Fruit fly (Drosophila melanogaster) whole organism, prepupa: Measurements from ENCODE around the gene CG17782.

ENCODE experiments used
- Blimp-1 ChIP-seq: fragments of 200-800 bp; sonication (Bioruptor generic); optimal IDR thresholded peaks from 3 replicates; lab custom pipeline; 2017; ENCODE audit warnings: missing biosample characterization, missing genetic modification characterization, mild to moderate bottlenecking, moderate library complexity, missing genetic modification reagents
- CG10631 ChIP-seq: fragments of 200-800 bp; sonication (Bioruptor generic); optimal IDR thresholded peaks from 2 replicates; lab custom pipeline; 2016; ENCODE audit warnings: missing biosample characterization, missing genetic modification characterization
- CG10669 ChIP-seq: fragments of 200-800 bp; sonication (Bioruptor generic); optimal IDR thresholded peaks from 3 replicates; lab custom pipeline; 2018; ENCODE audit warnings: missing biosample characterization, mild to moderate bottlenecking, missing genetic modification characterization, moderate library complexity
- CG11294 ChIP-seq: fragments of 200-800 bp; sonication (Bioruptor generic); IDR thresholded peaks from 2 replicates; pipeline ENCODE4 v1.3.6; 2022; ENCODE audit warnings: missing biosample characterization, missing genetic modification characterization
- CG11762 ChIP-seq: fragments of 200-800 bp; sonication (Bioruptor generic); optimal IDR thresholded peaks from 3 replicates; lab custom pipeline; 2016; ENCODE audit warnings: missing biosample characterization, missing genetic modification characterization; ENCODE audit not compliant: insufficient read depth
- CG11902 ChIP-seq: fragments of 200-800 bp; sonication (Bioruptor generic); optimal IDR thresholded peaks from 3 replicates; lab custom pipeline; 2016; ENCODE audit warnings: missing biosample characterization, missing genetic modification characterization
- CG15336 ChIP-seq: fragments of 200-800 bp; sonication (Bioruptor generic); IDR thresholded peaks from 2 replicates; pipeline ENCODE4 v1.3.6; 2022; ENCODE audit warnings: missing biosample characterization, missing genetic modification characterization
- CG1621 ChIP-seq: fragments of 200-800 bp; sonication (Bioruptor generic); optimal IDR thresholded peaks from 3 replicates; lab custom pipeline; 2018; ENCODE audit warnings: missing biosample characterization, mild to moderate bottlenecking, missing genetic modification characterization
- CG31627 ChIP-seq: fragments of 200-800 bp; sonication (Bioruptor generic); optimal IDR thresholded peaks from 3 replicates; lab custom pipeline; 2016; ENCODE audit warnings: missing biosample characterization, missing genetic modification characterization
- CG4318 ChIP-seq: fragments of 200-800 bp; sonication (Bioruptor generic); optimal IDR thresholded peaks from 3 replicates; lab custom pipeline; 2017; ENCODE audit warnings: missing biosample characterization, mild to moderate bottlenecking, missing genetic modification characterization
- CG6163 ChIP-seq: fragments of 200-800 bp; sonication (Bioruptor generic); IDR thresholded peaks from 3 replicates; pipeline ENCODE4 v1.3.6; 2022; ENCODE audit warnings: missing biosample characterization, missing genetic modification characterization
- CG6276 ChIP-seq: fragments of 200-800 bp; sonication (Bioruptor generic); optimal IDR thresholded peaks from 2 replicates; lab custom pipeline; 2017; ENCODE audit warnings: missing biosample characterization, mild to moderate bottlenecking, missing genetic modification characterization
- CG6792 ChIP-seq: fragments of 200-800 bp; sonication (Bioruptor generic); optimal IDR thresholded peaks from 3 replicates; lab custom pipeline; 2016; ENCODE audit warnings: missing biosample characterization, missing genetic modification characterization
- CG6808 ChIP-seq: fragments of 200-800 bp; sonication (Bioruptor generic); optimal IDR thresholded peaks from 3 replicates; lab custom pipeline; 2017; ENCODE audit warnings: missing biosample characterization, missing genetic modification characterization, mild to moderate bottlenecking, moderate library complexity, missing genetic modification reagents
- CG6854 ChIP-seq: fragments of 200-800 bp; sonication (Bioruptor generic); optimal IDR thresholded peaks from 2 replicates; lab custom pipeline; 2017; ENCODE audit warnings: missing biosample characterization, mild to moderate bottlenecking, missing genetic modification characterization
- CG7368 ChIP-seq: fragments of 200-800 bp; sonication (Bioruptor generic); optimal IDR thresholded peaks from 3 replicates; lab custom pipeline; 2016; ENCODE audit warnings: missing biosample characterization, missing genetic modification characterization
- CG8119 ChIP-seq: fragments of 200-800 bp; sonication (Bioruptor generic); IDR thresholded peaks from 3 replicates; pipeline ENCODE4 v1.3.6; 2022; ENCODE audit warnings: missing biosample characterization, missing genetic modification characterization
- CG8319 ChIP-seq: fragments of 200-800 bp; sonication (Bioruptor generic); optimal IDR thresholded peaks from 3 replicates; lab custom pipeline; 2016; ENCODE audit warnings: missing biosample characterization, missing genetic modification characterization
- Eip93F ChIP-seq: fragments of 200-800 bp; sonication (Bioruptor generic); optimal IDR thresholded peaks from 2 replicates; lab custom pipeline; 2016; ENCODE audit warnings: missing biosample characterization, mild to moderate bottlenecking, missing genetic modification characterization
- Ets21C ChIP-seq: fragments of 200-800 bp; sonication (Bioruptor generic); optimal IDR thresholded peaks from 3 replicates; lab custom pipeline; 2016; ENCODE audit warnings: missing biosample characterization, missing genetic modification characterization
- Gug ChIP-seq: fragments of 200-800 bp; sonication (Bioruptor generic); IDR thresholded peaks from 2 replicates; pipeline ENCODE4 v1.3.6; 2022; ENCODE audit warnings: missing biosample characterization, missing genetic modification characterization
- Hr38 ChIP-seq: sonication (Bioruptor generic); optimal IDR thresholded peaks from 2 replicates; lab custom pipeline; 2016; ENCODE audit warnings: missing biosample characterization, missing genetic modification characterization
- Hr4 ChIP-seq: fragments of 200-800 bp; sonication (Bioruptor generic); optimal IDR thresholded peaks from 3 replicates; lab custom pipeline; 2016; ENCODE audit warnings: missing biosample characterization, missing genetic modification characterization
- Lpt ChIP-seq: fragments of 200-800 bp; sonication (Bioruptor generic); optimal IDR thresholded peaks from 3 replicates; lab custom pipeline; 2016; ENCODE audit warnings: missing biosample characterization, missing genetic modification characterization
- Smox ChIP-seq: fragments of 200-800 bp; sonication (Bioruptor generic); optimal IDR thresholded peaks from 3 replicates; lab custom pipeline; 2016; ENCODE audit warnings: missing biosample characterization, missing genetic modification characterization
- Sox102F ChIP-seq: fragments of 200-800 bp; sonication (Bioruptor generic); optimal IDR thresholded peaks from 2 replicates; lab custom pipeline; 2016; ENCODE audit warnings: missing biosample characterization, mild to moderate bottlenecking, missing genetic modification characterization
- achi ChIP-seq: fragments of 200-800 bp; sonication (Bioruptor generic); optimal IDR thresholded peaks from 3 replicates; lab custom pipeline; 2016; ENCODE audit warnings: missing biosample characterization, missing genetic modification characterization
- dsx ChIP-seq: fragments of 200-800 bp; optimal IDR thresholded peaks from 3 replicates; lab custom pipeline; 2019; ENCODE audit warnings: missing biosample characterization, mild to moderate bottlenecking, missing genetic modification characterization, moderate library complexity; ENCODE audit not compliant: poor library complexity, severe bottlenecking
- eg ChIP-seq: fragments of 200-800 bp; sonication (Bioruptor generic); IDR thresholded peaks from 3 replicates; pipeline ENCODE4 v1.3.6; 2022; ENCODE audit warnings: missing biosample characterization, missing genetic modification characterization
- esn ChIP-seq: fragments of 200-800 bp; sonication (Bioruptor generic); optimal IDR thresholded peaks from 2 replicates; lab custom pipeline; 2016; ENCODE audit warnings: missing biosample characterization, mild to moderate bottlenecking, missing genetic modification characterization, moderate library complexity
- fd85E ChIP-seq: fragments of 200-800 bp; sonication (Bioruptor generic); optimal IDR thresholded peaks from 3 replicates; lab custom pipeline; 2016; ENCODE audit warnings: missing biosample characterization, missing genetic modification characterization
- net ChIP-seq: fragments of 200-800 bp; sonication (Bioruptor generic); optimal IDR thresholded peaks from 3 replicates; lab custom pipeline; 2016; ENCODE audit warnings: missing biosample characterization, missing genetic modification characterization
- spab ChIP-seq: fragments of 200-800 bp; sonication (Bioruptor generic); optimal IDR thresholded peaks from 2 replicates; lab custom pipeline; 2017; ENCODE audit warnings: missing biosample characterization, mild to moderate bottlenecking, missing genetic modification characterization, missing genetic modification reagents
- ss ChIP-seq, 2 experiments: fragments of 200-800 bp; sonication (Bioruptor generic); optimal IDR thresholded peaks; 2 replicates in 1 of 2; 3 replicates in 1 of 2; lab custom pipeline; 2017 to 2018; ENCODE audit warnings: mild to moderate bottlenecking in 2 of 2, missing biosample characterization in 2 of 2, missing genetic modification characterization in 2 of 2, moderate library complexity in 1 of 2
- svp ChIP-seq: fragments of 200-800 bp; sonication (Bioruptor generic); peaks from one replicate; lab custom pipeline; 2016; ENCODE audit warnings: missing biosample characterization, missing genetic modification characterization
- vri ChIP-seq: fragments of 200-800 bp; sonication (Bioruptor generic); optimal IDR thresholded peaks from 3 replicates; lab custom pipeline; 2016; ENCODE audit warnings: missing biosample characterization, mild to moderate bottlenecking, missing genetic modification characterization

Gene CG17782

dm6 chr3R:24376565-24376964, 4.0 kb upstream of the CG17782 start, which contains the start of gene CG33342:
Gene CG33342 (plus strand): TSS chr3R:24376865.
- TF ChIP-seq CG1621 (tag; lab: Kevin White, UChicago) (no peak), CG4318 (GFP tag; lab: Kevin White, UChicago) (no peak), Hr38 (GFP tag; lab: Kevin White, UChicago) (no peak), Hr4 (GFP tag; lab: Kevin White, UChicago) (no peak), CG7368 (GFP tag; lab: Kevin White, UChicago) (no peak), achi (GFP tag; lab: Kevin White, UChicago) (no peak), CG31627 (GFP tag; lab: Kevin White, UChicago) (no peak), svp (GFP tag; lab: Kevin White, UChicago) (no peak), CG6163 (GFP tag; lab: Robert Waterston, UW) (no peak), CG8119 (no peak), CG6276 (GFP tag; lab: Kevin White, UChicago) (no peak), esn (GFP tag; lab: Kevin White, UChicago) (no peak), Sox102F (GFP tag; lab: Kevin White, UChicago) (no peak), CG6854 (GFP tag; lab: Kevin White, UChicago) (no peak), dsx (GFP tag; lab: Kevin White, UChicago) (no peak), Eip93F (no peak), ss (GFP tag; optimal IDR thresholded peaks at IDR 0.05; lab: Kevin White, UChicago) (no peak), Ets21C (GFP tag; lab: Kevin White, UChicago) (no peak)

dm6 chr3R:24375561-24375960, 3.0 kb upstream of the CG17782 start, which contains the start of gene CG17781:
Gene CG17781 (minus strand): TSS chr3R:24375661.
- TF ChIP-seq CG11294 (no peak), CG10631 (GFP tag; lab: Kevin White, UChicago) (no peak), CG4318 (GFP tag; lab: Kevin White, UChicago) (no peak), svp (GFP tag; lab: Kevin White, UChicago) (no peak), spab (GFP tag; lab: Kevin White, UChicago) (no peak)

- TF ChIP-seq Smox (GFP tag; lab: Kevin White, UChicago) (no peak), CG6808 (GFP tag; lab: Kevin White, UChicago) (no peak), Lpt (GFP tag; lab: Kevin White, UChicago) (no peak), CG6854 (GFP tag; lab: Kevin White, UChicago) (no peak), Hr38 (GFP tag; lab: Kevin White, UChicago) (no peak)
Observed at dm6 chr3R:24369268-24369667, 3.3 kb downstream of the CG17782 start, which contains the start of gene CG13614. Gene CG13614 (plus strand): TSS chr3R:24369568.

- TF ChIP-seq fd85E (GFP tag; lab: Kevin White, UChicago) (no peak), CG10669 (GFP tag; lab: Kevin White, UChicago) (no peak), svp (GFP tag; lab: Kevin White, UChicago) (peak; percentile 20)
Observed at dm6 chr3R:24368064-24368463, 4.5 kb downstream of the CG17782 start, which contains the start of the genes CG42812 and CG33341. Gene CG42812 (minus strand): TSS chr3R:24368164. Gene CG33341 (plus strand): TSS chr3R:24368358.

dm6 chr3R:24367120-24367519, 5.4 kb downstream of the CG17782 start, which contains the start of gene CG42811:
Gene CG42811 (minus strand): TSS chr3R:24367220.
- TF ChIP-seq CG11762 (GFP tag; lab: Kevin White, UChicago) (no peak), CG6854 (GFP tag; lab: Kevin White, UChicago) (no peak), CG11294 (no peak), fd85E (GFP tag; lab: Kevin White, UChicago) (no peak), CG11902 (GFP tag; lab: Kevin White, UChicago) (no peak), achi (GFP tag; lab: Kevin White, UChicago) (no peak), spab (GFP tag; lab: Kevin White, UChicago) (no peak), CG8319 (GFP tag; lab: Kevin White, UChicago) (no peak), CG7368 (GFP tag; lab: Kevin White, UChicago) (no peak), CG8119 (no peak), vri (GFP tag; lab: Kevin White, UChicago) (no peak), net (GFP tag; lab: Kevin White, UChicago) (no peak), eg (no peak), Blimp-1 (GFP tag; lab: Kevin White, UChicago) (no peak), Gug (GFP tag; lab: Robert Waterston, UW) (no peak), CG1621 (tag; lab: Kevin White, UChicago) (no peak), CG6792 (no peak), CG4318 (GFP tag; lab: Kevin White, UChicago) (no peak), CG15336 (no peak), CG10669 (GFP tag; lab: Kevin White, UChicago) (no peak)
